Worm (Caenorhabditis elegans): ENCODE measurements around the gene mrps-16.

Gene mrps-16

ce11 chrII:5481982-5482381, 7.8 kb downstream of the mrps-16 start, which contains the start of gene cal-8:
TSS of gene cal-8 (minus strand) at chrII:5482041.
- TF ChIP-seq lir-1 (GFP tag; conservative IDR thresholded peaks at IDR 0.05) (no peak), ceh-79 (tag; optimal IDR thresholded peaks at IDR 0.05) (no peak), dox-1 (GFP tag; IDR thresholded peaks at IDR 0.05) (no peak), rcor-1 (GFP tag; IDR thresholded peaks at IDR 0.05) (no peak), attf-6 (GFP tag; IDR thresholded peaks at IDR 0.05) (no peak), ekl-4 (GFP tag; IDR thresholded peaks at IDR 0.05) (no peak), bed-2 (GFP tag; IDR thresholded peaks at IDR 0.05) (no peak), rec-8 (tag; optimal IDR thresholded peaks at IDR 0.05) (no peak), lsy-27 (tag; optimal IDR thresholded peaks at IDR 0.05; ENCODE audit: borderline replicate concordance, insufficient read depth) (no peak), dpff-1 (tag; optimal IDR thresholded peaks at IDR 0.05) (no peak), Y67H2A.10 (GFP tag; conservative IDR thresholded peaks at IDR 0.05) (no peak), chd-7 (tag; optimal IDR thresholded peaks at IDR 0.05) (no peak), attf-5 (GFP tag; optimal IDR thresholded peaks at IDR 0.05) (no peak), let-526 (GFP tag; IDR thresholded peaks at IDR 0.05) (no peak), madf-10 (tag; optimal IDR thresholded peaks at IDR 0.05) (no peak), madf-8 (GFP tag; conservative IDR thresholded peaks at IDR 0.05) (no peak)

- no peak for TF ChIP-seq C17E4.6 (GFP tag; IDR thresholded peaks at IDR 0.05)
- TF ChIP-seq ets-4 (GFP tag; optimal IDR thresholded peaks at IDR 0.05), result no peak
- TF ChIP-seq let-526 (GFP tag; IDR thresholded peaks at IDR 0.05), result no peak
- no peak for TF ChIP-seq pbrm-1 (GFP tag; IDR thresholded peaks at IDR 0.05)
- no peak for TF ChIP-seq lin-54 (GFP tag; optimal IDR thresholded peaks at IDR 0.05)
- TF ChIP-seq attf-6 (GFP tag; IDR thresholded peaks at IDR 0.05), result no peak
- TF ChIP-seq ceh-40 (GFP tag; IDR thresholded peaks at IDR 0.05), result no peak
- TF ChIP-seq Y56A3A.18 (GFP tag; IDR thresholded peaks at IDR 0.05), result no peak
- no peak for TF ChIP-seq ztf-25 (GFP tag; IDR thresholded peaks at IDR 0.05)
- TF ChIP-seq hmg-1.2 (GFP tag; IDR thresholded peaks at IDR 0.05), result no peak
- no peak for TF ChIP-seq ztf-6 (GFP tag; IDR thresholded peaks at IDR 0.05)
- no peak for TF ChIP-seq dpl-1 (GFP tag; optimal IDR thresholded peaks at IDR 0.05)
- no peak for TF ChIP-seq akir-1 (GFP tag; optimal IDR thresholded peaks at IDR 0.05)
- TF ChIP-seq mcd-1 (GFP tag; IDR thresholded peaks at IDR 0.05), result no peak
Observed at ce11 chrII:5487844-5488243, 13.7 kb downstream of the mrps-16 start, which contains the start of gene nep-5. TSS of gene nep-5 (plus strand) at chrII:5488144.

ce11 chrII:5494405-5494804, 20.2 kb downstream of the mrps-16 start, which contains the start of gene F12A10.6:
TSS of gene F12A10.6 (minus strand) at chrII:5494505.
- TF ChIP-seq lsl-1 (GFP tag; optimal IDR thresholded peaks at IDR 0.05) (no peak), nhr-80 (tag; optimal IDR thresholded peaks at IDR 0.05) (no peak), F49E8.2 (tag; optimal IDR thresholded peaks at IDR 0.05; ENCODE audit: insufficient read depth) (no peak), atf-7 (tag; optimal IDR thresholded peaks at IDR 0.05) (no peak), egrh-3 (GFP tag; IDR thresholded peaks at IDR 0.05) (no peak), sdz-38 (tag; optimal IDR thresholded peaks at IDR 0.05) (no peak), ceh-100 (GFP tag; IDR thresholded peaks at IDR 0.05) (no peak), aptf-3 (GFP tag; IDR thresholded peaks at IDR 0.05) (no peak), unc-62 (GFP tag; optimal IDR thresholded peaks at IDR 0.05) (no peak), attf-5 (GFP tag; optimal IDR thresholded peaks at IDR 0.05) (no peak), K12H6.12 (tag; optimal IDR thresholded peaks at IDR 0.05) (no peak), mxl-1 (tag; optimal IDR thresholded peaks at IDR 0.05) (no peak), T26A5.8 (tag; optimal IDR thresholded peaks at IDR 0.05) (no peak), athp-1 (tag; optimal IDR thresholded peaks at IDR 0.05) (no peak), ama-1 (optimal IDR thresholded peaks at IDR 0.05) (no peak), ama-1 (GFP tag; optimal IDR thresholded peaks at IDR 0.05) (no peak), D2030.7 (GFP tag; IDR thresholded peaks at IDR 0.05) (no peak), nfya-2 (GFP tag; IDR thresholded peaks at IDR 0.05) (no peak), dpff-1 (tag; optimal IDR thresholded peaks at IDR 0.05) (no peak)

All from whole organism, young adult.